Worm (Caenorhabditis elegans): ENCODE data around the gene cyp-13A10.

Gene cyp-13A10

ce11 chrII:9617039-9617901 is 45.4 kb downstream of the cyp-13A10 start, which contains the start of gene hal-3 (continued):
- TF ChIP-seq hmg-20 (GFP tag; IDR thresholded peaks at IDR 0.05) (no peak), lag-1 (GFP tag; IDR thresholded peaks at IDR 0.05) (no peak), ekl-4 (GFP tag; IDR thresholded peaks at IDR 0.05) (no peak), akir-1 (GFP tag; optimal IDR thresholded peaks at IDR 0.05) (no peak), B0261.1 (tag; optimal IDR thresholded peaks at IDR 0.05) (no peak), mcd-1 (GFP tag; IDR thresholded peaks at IDR 0.05) (0 out of 2 replicates have a peak, but pooled peaks have one; percentile 16), Y53G8AR.9 (GFP tag; conservative IDR thresholded peaks at IDR 0.05) (peak; percentile 73; the same call in 1 of the 2 replicates)

ce11 chrII:9614728-9615127 is 48.0 kb downstream of the cyp-13A10 start, which contains the start of gene hlh-6:
TSS of gene hlh-6 (minus strand) at chrII:9614828.
- no peak for TF ChIP-seq nfyb-1 (GFP tag; IDR thresholded peaks at IDR 0.05)
- no peak for TF ChIP-seq rec-8 (tag; optimal IDR thresholded peaks at IDR 0.05)
- no peak for TF ChIP-seq Y95B8A.8 (GFP tag; IDR thresholded peaks at IDR 0.05)
- no peak for TF ChIP-seq F37B4.10 (GFP tag; IDR thresholded peaks at IDR 0.05)
- TF ChIP-seq zim-3 (tag; optimal IDR thresholded peaks at IDR 0.05) = no peak
- no peak for TF ChIP-seq him-1 (tag; optimal IDR thresholded peaks at IDR 0.05)
- no peak for TF ChIP-seq T07F8.4 (tag; optimal IDR thresholded peaks at IDR 0.05)
- TF ChIP-seq B0336.3 (GFP tag; IDR thresholded peaks at IDR 0.05) = no peak
- TF ChIP-seq efl-1 (GFP tag; optimal IDR thresholded peaks at IDR 0.05) = no peak
- no peak for TF ChIP-seq ets-4 (GFP tag; optimal IDR thresholded peaks at IDR 0.05)
- TF ChIP-seq ccch-3 (GFP tag; optimal IDR thresholded peaks at IDR 0.05) = no peak
- TF ChIP-seq tbx-9 (tag; optimal IDR thresholded peaks at IDR 0.05; ENCODE audit: borderline replicate concordance) = no peak
- TF ChIP-seq hrde-1 (tag; optimal IDR thresholded peaks at IDR 0.05; ENCODE audit: borderline replicate concordance) = no peak
- no peak for TF ChIP-seq let-607 (tag; optimal IDR thresholded peaks at IDR 0.05)
- TF ChIP-seq snpc-1.1 (tag; optimal IDR thresholded peaks at IDR 0.05; ENCODE audit: insufficient read depth) = no peak
- TF ChIP-seq hlh-26 (GFP tag; conservative IDR thresholded peaks at IDR 0.05) = no peak
- no peak for TF ChIP-seq lsl-1 (GFP tag; optimal IDR thresholded peaks at IDR 0.05)
- TF ChIP-seq pha-4 (tag; optimal IDR thresholded peaks at IDR 0.05) = no peak

DNA sequence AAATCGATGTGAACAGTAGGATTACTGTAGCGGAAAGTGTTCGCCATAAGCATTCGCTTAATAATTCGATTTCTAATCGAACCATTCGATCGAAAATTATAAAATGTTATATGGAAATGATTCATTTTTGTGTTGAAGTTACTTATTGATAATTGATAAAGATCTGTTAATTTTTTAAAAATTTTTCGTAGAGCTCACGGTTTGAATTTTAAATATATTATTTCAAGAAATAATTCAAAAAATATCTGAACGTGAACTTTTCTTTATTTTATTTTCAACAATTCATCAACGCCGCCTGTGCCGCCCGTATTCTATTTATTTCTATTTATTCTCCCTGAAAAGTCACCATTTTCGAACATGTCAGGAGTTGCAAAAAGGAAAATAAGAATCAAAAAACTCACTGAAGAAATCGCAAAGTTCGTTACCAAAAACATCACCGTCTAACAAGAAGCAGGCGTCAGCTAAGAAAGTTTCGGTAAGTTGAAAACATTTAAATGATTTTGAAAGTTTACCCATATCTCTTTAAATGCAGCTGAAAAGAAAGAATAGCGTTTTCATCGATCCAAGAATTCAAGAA is 51.2 kb downstream of the cyp-13A10 start, which contains the start of the genes T15H9.5 and T15H9.4:
Gene T15H9.5 (minus strand): TSS at position 101 of the 577 bp plus-strand sequence.
Gene T15H9.4 (plus strand): TSS at position 527 of the 577 bp plus-strand sequence.
- no peak for TF ChIP-seq snpc-1.3 (tag; optimal IDR thresholded peaks at IDR 0.05; ENCODE audit: insufficient read depth)
- TF ChIP-seq lin-26 (GFP tag; IDR thresholded peaks at IDR 0.05) = no peak
- no peak for TF ChIP-seq F22D6.2 (tag; optimal IDR thresholded peaks at IDR 0.05)
- TF ChIP-seq cebp-2 (GFP tag; IDR thresholded peaks at IDR 0.05) = no peak
- no peak for TF ChIP-seq ceh-79 (tag; optimal IDR thresholded peaks at IDR 0.05)
- TF ChIP-seq aptf-2 (GFP tag; conservative IDR thresholded peaks at IDR 0.05) = no peak
- TF ChIP-seq madf-3 (GFP tag; IDR thresholded peaks at IDR 0.05) = no peak
- no peak for TF ChIP-seq nhr-27 (tag; optimal IDR thresholded peaks at IDR 0.05)
- no peak for TF ChIP-seq ztf-25 (GFP tag; IDR thresholded peaks at IDR 0.05)
- no peak for TF ChIP-seq somi-1 (GFP tag; optimal IDR thresholded peaks at IDR 0.05)
- no peak for TF ChIP-seq fkh-3 (tag; optimal IDR thresholded peaks at IDR 0.05)
- no peak for TF ChIP-seq let-526 (GFP tag; IDR thresholded peaks at IDR 0.05)

Measured in whole organism, young adult.